Fruit fly (Drosophila melanogaster): ENCODE results near the gene CG18558.

CG18558 gene

dm6 chr2L:2884683-2885502, 40.6 kb upstream of the CG18558 start (continued):
- TF ChIP-seq CG9437 (GFP tag; optimal IDR thresholded peaks at IDR 0.05) = no peak
- no peak for TF ChIP-seq CG10274 (GFP tag; optimal IDR thresholded peaks at IDR 0.05)
- no peak for TF ChIP-seq zen (tag; optimal IDR thresholded peaks at IDR 0.05)
- peak; percentile 16; the same call in 1 of the 2 replicates for TF ChIP-seq CG10366 (GFP tag; IDR thresholded peaks at IDR 0.05)
- peak; percentile 33; the same call in 1 of the 2 replicates for TF ChIP-seq al (GFP tag; IDR thresholded peaks at IDR 0.05)
- no peak for TF ChIP-seq odd (GFP tag; optimal IDR thresholded peaks at IDR 0.05)
- no peak for TF ChIP-seq CG10565 (GFP tag; optimal IDR thresholded peaks at IDR 0.05)
- peak; percentile 52; the same call in 1 of the 3 replicates for TF ChIP-seq mld (GFP tag; IDR thresholded peaks at IDR 0.05; ENCODE audit: partially characterized antibody)
- peak; percentile 46 for TF ChIP-seq CG4328 (GFP tag; optimal IDR thresholded peaks at IDR 0.05)
- TF ChIP-seq unc-4 (GFP tag; IDR thresholded peaks at IDR 0.05; ENCODE audit: partially characterized antibody) = peak; percentile 16; the same call in 1 of the 2 replicates
- peak; percentile 19 for TF ChIP-seq emc (GFP tag; optimal IDR thresholded peaks at IDR 0.05)
- no peak for TF ChIP-seq CG16815 (GFP tag; optimal IDR thresholded peaks at IDR 0.05)
- peak; percentile 34 for TF ChIP-seq nmo (GFP tag; optimal IDR thresholded peaks at IDR 0.05)
- no peak for TF ChIP-seq toy (GFP tag; IDR thresholded peaks at IDR 0.05)
- peak; percentile 45 for TF ChIP-seq pfk (GFP tag; optimal IDR thresholded peaks at IDR 0.05)
- TF ChIP-seq sens-2 (GFP tag; IDR thresholded peaks at IDR 0.05) = no peak
- TF ChIP-seq CG15601 (tag; optimal IDR thresholded peaks at IDR 0.05) = peak; percentile 39
- peak; percentile 40 for TF ChIP-seq bigmax (GFP tag; optimal IDR thresholded peaks at IDR 0.05)
- TF ChIP-seq wdn (GFP tag; IDR thresholded peaks at IDR 0.05) = no peak
- TF ChIP-seq ci (GFP tag; IDR thresholded peaks at IDR 0.05) = peak; percentile 86
- peak; percentile 50 for TF ChIP-seq NC2α (GFP tag; optimal IDR thresholded peaks at IDR 0.05)
- peak; percentile 35 for TF ChIP-seq shn (GFP tag; optimal IDR thresholded peaks at IDR 0.05)
- TF ChIP-seq CG6654 (GFP tag; optimal IDR thresholded peaks at IDR 0.05) = no peak
- TF ChIP-seq CG12104 (GFP tag; optimal IDR thresholded peaks at IDR 0.05) = no peak
- peak; percentile 91 for TF ChIP-seq abd-A (tag; optimal IDR thresholded peaks at IDR 0.05)
- no peak for TF ChIP-seq CG12236 (GFP tag; optimal IDR thresholded peaks at IDR 0.05)
- TF ChIP-seq ewg (GFP tag; optimal IDR thresholded peaks at IDR 0.05) = no peak
- TF ChIP-seq CG7745 (tag; optimal IDR thresholded peaks at IDR 0.05) = no peak
- TF ChIP-seq dmrt99B (tag; optimal IDR thresholded peaks at IDR 0.05) = no peak
- TF ChIP-seq NfI (GFP tag; optimal IDR thresholded peaks at IDR 0.05) = peak; percentile 62
- no peak for TF ChIP-seq CG43689 (GFP tag; IDR thresholded peaks at IDR 0.05)
- TF ChIP-seq CG4617 (GFP tag; optimal IDR thresholded peaks at IDR 0.05; ENCODE audit: borderline replicate concordance) = no peak
- peak; percentile 27 for TF ChIP-seq HLH54F (GFP tag; optimal IDR thresholded peaks at IDR 0.05)
- no peak for TF ChIP-seq CG4404 (GFP tag; IDR thresholded peaks at IDR 0.05)
- peak; percentile 89 for TF ChIP-seq CG1603 (tag; optimal IDR thresholded peaks at IDR 0.05)
- peak; percentile 73 for TF ChIP-seq GATAe (GFP tag; conservative IDR thresholded peaks at IDR 0.05)
- peak; percentile 84 for TF ChIP-seq CG13894 (tag; optimal IDR thresholded peaks at IDR 0.05)
- no peak for TF ChIP-seq hb (GFP tag; IDR thresholded peaks at IDR 0.05; ENCODE audit: partially characterized antibody)
- TF ChIP-seq CG17385 (GFP tag; optimal IDR thresholded peaks at IDR 0.05) = peak; percentile 32
- TF ChIP-seq CG31224 (GFP tag; IDR thresholded peaks at IDR 0.05) = peak; percentile 43; the same call in 1 of the 2 replicates
- peak; percentile 47 for TF ChIP-seq CG6272 (GFP tag; IDR thresholded peaks at IDR 0.05)
- TF ChIP-seq CG8388 (GFP tag; optimal IDR thresholded peaks at IDR 0.05) = peak; percentile 4
- peak; percentile 83 for TF ChIP-seq chm (GFP tag; IDR thresholded peaks at IDR 0.05)
- TF ChIP-seq Hey (tag; optimal IDR thresholded peaks at IDR 0.05) = peak; percentile 31
- TF ChIP-seq az2 (GFP tag; optimal IDR thresholded peaks at IDR 0.05) = no peak
- peak; percentile 44 for TF ChIP-seq CG2678 (tag; optimal IDR thresholded peaks at IDR 0.05)
- TF ChIP-seq Taf1 (GFP tag; IDR thresholded peaks at IDR 0.05) = no peak; the same call in 1 of the 2 replicates
- TF ChIP-seq CG17328 (GFP tag; IDR thresholded peaks at IDR 0.05) = peak; percentile 28; the same call in 1 of the 2 replicates
- TF ChIP-seq Doc2 (GFP tag; IDR thresholded peaks at IDR 0.05) = no peak
